Fruit fly (Drosophila melanogaster): Measurements from ENCODE around the gene Ptpmeg.

DNA sequence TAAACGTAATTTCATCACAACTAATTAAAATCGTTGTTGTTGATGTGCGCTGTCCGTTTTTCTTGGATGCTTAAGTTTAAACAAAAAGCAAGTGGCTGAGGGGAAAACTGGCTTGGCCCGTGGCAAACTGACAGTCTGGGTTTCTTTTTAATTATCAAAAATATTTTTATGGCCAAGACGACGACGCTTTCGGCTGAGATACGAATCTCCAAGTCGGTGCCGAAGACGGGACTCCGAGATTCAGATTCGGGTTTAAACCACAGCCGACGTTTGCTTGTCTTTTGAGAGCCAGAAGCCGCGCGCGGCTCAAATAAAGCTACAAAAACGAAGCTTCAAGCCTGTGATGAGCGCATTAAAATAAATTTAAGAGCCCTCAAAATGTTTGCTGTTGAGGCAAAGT lies 47.8 kb downstream of the Ptpmeg start:
- no peak for TF ChIP-seq CG8478 (optimal IDR thresholded peaks at IDR 0.05)
- TF ChIP-seq CTCF (optimal IDR thresholded peaks at IDR 0.05): no peak

Measured in S2 (cell line).